Fruit fly (Drosophila melanogaster): ENCODE measurements around the gene Sld5.

Gene Sld5

dm6 chr3R:26068135-26068534, 11.8 kb upstream of the Sld5 start (continued):
- TF ChIP-seq salr (GFP tag; optimal IDR thresholded peaks at IDR 0.05) (peak in 1 of 2 experiments; percentile 13), Smox (GFP tag; optimal IDR thresholded peaks at IDR 0.05) (peak; percentile 49), CG10669 (GFP tag; optimal IDR thresholded peaks at IDR 0.05) (peak; percentile 15), Lpt (GFP tag; optimal IDR thresholded peaks at IDR 0.05) (no peak), achi (GFP tag; optimal IDR thresholded peaks at IDR 0.05) (peak; percentile 59), Sox15 (GFP tag; optimal IDR thresholded peaks at IDR 0.05) (no peak), Hr4 (GFP tag; optimal IDR thresholded peaks at IDR 0.05) (peak; percentile 24), Hr38 (GFP tag; optimal IDR thresholded peaks at IDR 0.05) (no peak), Eip75B (GFP tag; optimal IDR thresholded peaks at IDR 0.05) (peak; percentile 46), topi (GFP tag; optimal IDR thresholded peaks at IDR 0.05) (peak; percentile 22), CG10631 (GFP tag; optimal IDR thresholded peaks at IDR 0.05) (peak; percentile 40), CG1621 (tag; optimal IDR thresholded peaks at IDR 0.05) (no peak), CG6854 (GFP tag; optimal IDR thresholded peaks at IDR 0.05) (no peak), ss (GFP tag; optimal IDR thresholded peaks at IDR 0.05) (peak; percentile 0 to 10), CG7368 (GFP tag; optimal IDR thresholded peaks at IDR 0.05) (peak; percentile 18), Eip78C (GFP tag) (peak; percentile 88), CG15336 (GFP tag; IDR thresholded peaks at IDR 0.05) (0 out of 2 replicates have a peak, but pooled peaks have one; percentile 34), Hr39 (GFP tag; optimal IDR thresholded peaks at IDR 0.05) (peak; percentile 8)

dm6 chr3R:26064708-26065107, 8.4 kb upstream of the Sld5 start:
- TF ChIP-seq CG6808 (GFP tag; optimal IDR thresholded peaks at IDR 0.05) = no peak
- TF ChIP-seq vri (GFP tag; optimal IDR thresholded peaks at IDR 0.05) = no peak
- no peak for TF ChIP-seq lz (GFP tag; optimal IDR thresholded peaks at IDR 0.05)
- no peak for TF ChIP-seq Eip75B (GFP tag; optimal IDR thresholded peaks at IDR 0.05)
- TF ChIP-seq CG6163 (GFP tag; IDR thresholded peaks at IDR 0.05) = no peak
- no peak for TF ChIP-seq Sox102F (GFP tag; optimal IDR thresholded peaks at IDR 0.05)
- no peak for TF ChIP-seq fd59A (GFP tag; optimal IDR thresholded peaks at IDR 0.05)
- no peak for TF ChIP-seq Met (GFP tag; optimal IDR thresholded peaks at IDR 0.05)
- no peak for TF ChIP-seq salr (GFP tag; optimal IDR thresholded peaks at IDR 0.05)
- TF ChIP-seq dsx (GFP tag; optimal IDR thresholded peaks at IDR 0.05; ENCODE audit: poor library complexity, severe bottlenecking) = no peak
- no peak for TF ChIP-seq CG1621 (tag; optimal IDR thresholded peaks at IDR 0.05)

DNA sequence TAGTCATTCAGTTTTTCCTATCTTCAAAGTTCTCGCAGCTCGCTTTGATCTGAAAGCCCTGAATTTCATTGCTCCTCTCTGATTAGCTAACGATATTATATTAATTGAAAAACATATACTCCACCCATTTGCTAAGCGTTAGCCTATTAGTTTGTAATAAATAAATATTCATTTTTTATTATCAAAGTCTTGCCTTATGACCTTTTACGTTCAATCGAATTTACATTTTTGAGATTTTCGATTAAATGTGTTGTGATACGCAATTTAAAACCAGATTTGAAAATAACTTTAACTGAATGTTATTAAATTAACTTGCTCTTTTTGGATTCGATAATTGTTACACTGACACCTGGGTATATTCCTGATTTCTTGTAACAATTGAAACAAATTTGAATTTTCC, 6.6 kb upstream of the Sld5 start, which contains the start of gene CG14551:
Gene CG14551 (minus strand): TSS at position 101 of the 400 bp plus-strand sequence.
- no peak for TF ChIP-seq spab (GFP tag; optimal IDR thresholded peaks at IDR 0.05)
- TF ChIP-seq dsx (GFP tag; optimal IDR thresholded peaks at IDR 0.05; ENCODE audit: poor library complexity, severe bottlenecking) = no peak
- TF ChIP-seq ss (GFP tag; optimal IDR thresholded peaks at IDR 0.05) = no peak
- no peak for TF ChIP-seq CG4318 (GFP tag; optimal IDR thresholded peaks at IDR 0.05)
- no peak for TF ChIP-seq CG8119 (GFP tag; IDR thresholded peaks at IDR 0.05)
- TF ChIP-seq CG11902 (GFP tag; optimal IDR thresholded peaks at IDR 0.05) = no peak
- TF ChIP-seq Sox15 (GFP tag; optimal IDR thresholded peaks at IDR 0.05) = no peak
- no peak for TF ChIP-seq acj6 (GFP tag; optimal IDR thresholded peaks at IDR 0.05)
- no peak for TF ChIP-seq CG10631 (GFP tag; optimal IDR thresholded peaks at IDR 0.05)
- no peak for TF ChIP-seq net (GFP tag; optimal IDR thresholded peaks at IDR 0.05)
- no peak for TF ChIP-seq Hr38 (GFP tag; optimal IDR thresholded peaks at IDR 0.05)
- no peak for TF ChIP-seq CG8319 (GFP tag; optimal IDR thresholded peaks at IDR 0.05)
- no peak for TF ChIP-seq Eip93F (GFP tag; optimal IDR thresholded peaks at IDR 0.05)

DNA sequence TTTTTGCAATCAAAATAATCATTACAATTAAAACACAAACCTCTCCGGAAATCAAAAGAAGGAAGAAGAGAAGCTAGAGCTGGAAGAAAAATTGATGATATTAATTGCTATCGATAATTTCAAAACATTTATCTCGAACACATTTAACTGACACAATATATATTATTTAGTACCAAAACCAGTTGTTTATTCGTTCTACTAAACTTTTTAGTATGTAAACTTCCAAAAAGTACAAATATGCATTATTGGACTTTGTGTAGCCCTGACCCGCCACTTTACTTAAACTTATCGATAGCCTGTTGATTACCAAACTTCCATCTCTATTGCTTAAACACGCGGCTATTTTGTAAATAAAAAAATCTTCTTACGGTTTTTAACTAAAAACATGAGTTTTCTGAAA, 2.8 kb upstream of the Sld5 start, which contains the start of the genes RpL34a and Trmt61:
Gene RpL34a (minus strand): TSS at position 73 of the 400 bp plus-strand sequence.
Gene Trmt61 (plus strand): TSS at position 302 of the 400 bp plus-strand sequence.
- TF ChIP-seq svp (GFP tag) = peak; percentile 90
- peak; percentile 41 for TF ChIP-seq CG11902 (GFP tag; optimal IDR thresholded peaks at IDR 0.05)
- TF ChIP-seq CG4318 (GFP tag; optimal IDR thresholded peaks at IDR 0.05) = no peak
- TF ChIP-seq CG15336 (GFP tag; IDR thresholded peaks at IDR 0.05) = peak; percentile 43; the same call in 1 of the 2 replicates
- TF ChIP-seq CG6276 (GFP tag; optimal IDR thresholded peaks at IDR 0.05) = no peak
- peak; percentile 80 for TF ChIP-seq CG3919 (GFP tag; optimal IDR thresholded peaks at IDR 0.05)
- TF ChIP-seq Lpt (GFP tag; optimal IDR thresholded peaks at IDR 0.05) = no peak
- peak; percentile 77 for TF ChIP-seq CG34406 (GFP tag; optimal IDR thresholded peaks at IDR 0.05)
- TF ChIP-seq eg (GFP tag; IDR thresholded peaks at IDR 0.05) = peak; percentile 67
- TF ChIP-seq CG3032 (tag; optimal IDR thresholded peaks at IDR 0.05) = peak; percentile 73
- peak; percentile 50 for TF ChIP-seq Ets21C (GFP tag; optimal IDR thresholded peaks at IDR 0.05)
- peak; percentile 77 for TF ChIP-seq achi (GFP tag; optimal IDR thresholded peaks at IDR 0.05)
- TF ChIP-seq dac (GFP tag; optimal IDR thresholded peaks at IDR 0.05) = no peak
- peak; percentile 29; the same call in 1 of the 3 replicates for TF ChIP-seq CG8119 (GFP tag; IDR thresholded peaks at IDR 0.05)
- TF ChIP-seq cyc (GFP tag; optimal IDR thresholded peaks at IDR 0.05) = peak; percentile 72
- TF ChIP-seq net (GFP tag; optimal IDR thresholded peaks at IDR 0.05) = peak; percentile 59
- TF ChIP-seq CG8319 (GFP tag; optimal IDR thresholded peaks at IDR 0.05) = peak; percentile 58
- peak; percentile 75 for TF ChIP-seq CG6792 (GFP tag; optimal IDR thresholded peaks at IDR 0.05)
- peak; percentile 82 for TF ChIP-seq Met (GFP tag; optimal IDR thresholded peaks at IDR 0.05)
- TF ChIP-seq CG9139 (GFP tag; optimal IDR thresholded peaks at IDR 0.05) = peak; percentile 79
- peak; percentile 45 for TF ChIP-seq CG10631 (GFP tag; optimal IDR thresholded peaks at IDR 0.05)
- TF ChIP-seq Eip78C (GFP tag) = peak; percentile 96

Measured in whole organism, prepupa.